Fruit fly (Drosophila melanogaster) whole organism, pupa: ENCODE measurements around the gene Tsp5D.
A peak's percentile ranks its signal among the peaks of the same experiment; 100 is the strongest.

Experiments used
- CG10348 ChIP-seq: fragments of 200-800 bp; sonication (Bioruptor generic); IDR thresholded peaks from 2 replicates; pipeline ENCODE4 v1.3.6; 2022; ENCODE audit warnings: missing biosample characterization, missing genetic modification characterization
- CG12605 ChIP-seq: fragments of 200-800 bp; sonication (Bioruptor generic); IDR thresholded peaks from 2 replicates; pipeline ENCODE4 v1.3.6; 2022; ENCODE audit warnings: missing biosample characterization, missing genetic modification characterization
- CG13204 ChIP-seq: fragments of 200-800 bp; sonication (Bioruptor generic); optimal IDR thresholded peaks from 2 replicates; lab custom pipeline; 2018; ENCODE audit warnings: missing biosample characterization, mild to moderate bottlenecking, missing genetic modification characterization, moderate library complexity
- CG14655 ChIP-seq: fragments of 200-800 bp; sonication (Bioruptor generic); optimal IDR thresholded peaks from 3 replicates; lab custom pipeline; 2017; ENCODE audit warnings: mild to moderate bottlenecking, missing biosample characterization, missing genetic modification reagents, missing genetic modification characterization
- CG15710 ChIP-seq: fragments of 200-800 bp; sonication (Bioruptor generic); optimal IDR thresholded peaks from 2 replicates; lab custom pipeline; 2018; ENCODE audit warnings: missing biosample characterization, mild to moderate bottlenecking, missing genetic modification characterization, moderate library complexity
- CG17806 ChIP-seq: fragments of 200-800 bp; sonication (Bioruptor generic); optimal IDR thresholded peaks from 2 replicates; lab custom pipeline; 2018; ENCODE audit warnings: missing biosample characterization, mild to moderate bottlenecking, missing genetic modification characterization, moderate library complexity
- CG32121 ChIP-seq: fragments of 200-800 bp; sonication (Bioruptor generic); IDR thresholded peaks from 2 replicates; pipeline ENCODE4 v1.3.6; 2022; ENCODE audit warnings: missing biosample characterization, missing genetic modification characterization
- CG34367 ChIP-seq: fragments of 200-800 bp; sonication (Bioruptor generic); optimal IDR thresholded peaks from 2 replicates; lab custom pipeline; 2018; ENCODE audit warnings: missing biosample characterization, mild to moderate bottlenecking, missing genetic modification characterization
- CG4496 ChIP-seq: fragments of 200-800 bp; sonication (Bioruptor generic); IDR thresholded peaks from 3 replicates; pipeline ENCODE4 v1.3.6; 2022; ENCODE audit warnings: missing biosample characterization, missing genetic modification characterization
- CG8159 ChIP-seq: fragments of 200-800 bp; sonication (Bioruptor generic); optimal IDR thresholded peaks from 3 replicates; lab custom pipeline; 2018; ENCODE audit warnings: missing biosample characterization, mild to moderate bottlenecking, missing genetic modification characterization, moderate library complexity
- CG8301 ChIP-seq: fragments of 200-800 bp; sonication (Bioruptor generic); optimal IDR thresholded peaks from 2 replicates; lab custom pipeline; 2018; ENCODE audit warnings: missing biosample characterization, mild to moderate bottlenecking, missing genetic modification characterization
- CG9948 ChIP-seq: fragments of 200-800 bp; sonication (Bioruptor generic); optimal IDR thresholded peaks from 2 replicates; lab custom pipeline; 2018; ENCODE audit warnings: missing biosample characterization, mild to moderate bottlenecking, missing genetic modification characterization, moderate library complexity
- D1 ChIP-seq: fragments of 200-800 bp; sonication (Bioruptor generic); optimal IDR thresholded peaks from 2 replicates; lab custom pipeline; 2018; ENCODE audit warnings: missing biosample characterization, mild to moderate bottlenecking, missing genetic modification characterization, moderate library complexity
- EcR ChIP-seq: fragments of 200-800 bp; sonication (Bioruptor generic); optimal IDR thresholded peaks from 3 replicates; lab custom pipeline; 2019; ENCODE audit warnings: missing biosample characterization, missing genetic modification characterization, mild to moderate bottlenecking, moderate library complexity, missing genetic modification reagents
- Ets98B ChIP-seq: fragments of 200-800 bp; sonication (Bioruptor generic); IDR thresholded peaks from 2 replicates; pipeline ENCODE4 v1.3.6; 2022; ENCODE audit warnings: missing biosample characterization, missing genetic modification characterization
- Pif1A ChIP-seq: fragments of 200-800 bp; sonication (Bioruptor generic); optimal IDR thresholded peaks from 3 replicates; lab custom pipeline; 2016; ENCODE audit warnings: missing biosample characterization, missing genetic modification characterization
- Pif1B ChIP-seq: fragments of 200-800 bp; sonication (Bioruptor generic); optimal IDR thresholded peaks from 3 replicates; lab custom pipeline; 2016; ENCODE audit warnings: missing biosample characterization, missing genetic modification characterization
- Snoo ChIP-seq: fragments of 200-800 bp; sonication (Bioruptor generic); optimal IDR thresholded peaks from 3 replicates; lab custom pipeline; 2017; ENCODE audit warnings: missing biosample characterization, mild to moderate bottlenecking, missing genetic modification characterization, inconsistent platforms
- fd96Ca ChIP-seq: fragments of 200-800 bp; sonication (Bioruptor generic); IDR thresholded peaks from 3 replicates; pipeline ENCODE4 v1.3.6; 2022; ENCODE audit warnings: missing biosample characterization, missing genetic modification characterization
- gl ChIP-seq: fragments of 200-800 bp; sonication (Bioruptor generic); optimal IDR thresholded peaks from 2 replicates; lab custom pipeline; 2018; ENCODE audit warnings: missing biosample characterization, mild to moderate bottlenecking, missing genetic modification characterization
- rn ChIP-seq: fragments of 200-800 bp; sonication (Bioruptor generic); IDR thresholded peaks from 2 replicates; pipeline ENCODE4 v1.3.6; 2022; ENCODE audit warnings: missing biosample characterization, missing genetic modification characterization

Tsp5D gene

dm6 chrX:6064508-6064907 lies 10.1 kb downstream of the Tsp5D start:
- TF ChIP-seq CG17806 (tag; lab: Kevin White, UChicago): no peak
- no peak for TF ChIP-seq Snoo
- no peak for TF ChIP-seq Ets98B
- TF ChIP-seq CG15710: no peak
- TF ChIP-seq fd96Ca (GFP tag; lab: Robert Waterston, UW): no peak
- TF ChIP-seq CG32121: no peak
- no peak for TF ChIP-seq CG4496 (GFP tag; lab: Robert Waterston, UW)
- no peak for TF ChIP-seq rn
- TF ChIP-seq, all 21 proteins: peak for 0

dm6 chrX:6062160-6062559 lies 12.5 kb downstream of the Tsp5D start:
- TF ChIP-seq CG8159: no peak
- no peak for TF ChIP-seq Pif1B
- TF ChIP-seq EcR (GFP tag; lab: Kevin White, UChicago): peak; percentile 35

dm6 chrX:6059135-6059824 lies 15.4 kb downstream of the Tsp5D start:
- peak; percentile 78; the same call in 1 of the 2 replicates for TF ChIP-seq CG32121
- TF ChIP-seq CG15710: peak; percentile 32
- peak; percentile 14 for TF ChIP-seq CG34367 (tag; lab: Kevin White, UChicago)
- peak; percentile 72 for TF ChIP-seq Ets98B
- TF ChIP-seq CG13204 (GFP tag; lab: Kevin White, UChicago): no peak
- peak; percentile 71 for TF ChIP-seq Pif1B
- TF ChIP-seq Pif1A (GFP tag; lab: Kevin White, UChicago): peak; percentile 78
- TF ChIP-seq rn: peak; percentile 77
- peak; percentile 20 for TF ChIP-seq CG9948 (tag; lab: Kevin White, UChicago)
- no peak for TF ChIP-seq CG10348 (GFP tag; lab: Robert Waterston, UW)
- TF ChIP-seq CG12605: 0 out of 2 replicates have a peak, but pooled peaks have one; percentile 15
- TF ChIP-seq D1: no peak
- TF ChIP-seq Snoo: peak; percentile 83
- peak; percentile 45 for TF ChIP-seq CG8159
- peak; percentile 84 for TF ChIP-seq CG4496 (GFP tag; lab: Robert Waterston, UW)
- TF ChIP-seq EcR (GFP tag; lab: Kevin White, UChicago): no peak
- TF ChIP-seq gl: no peak
- TF ChIP-seq CG17806 (tag; lab: Kevin White, UChicago): peak; percentile 31
- peak; percentile 76; the same call in 2 of the 3 replicates for TF ChIP-seq fd96Ca (GFP tag; lab: Robert Waterston, UW)
- peak; percentile 54 for TF ChIP-seq CG14655 (GFP tag; lab: Kevin White, UChicago)
- peak; percentile 64 for TF ChIP-seq CG8301 (tag; lab: Kevin White, UChicago)
- TF ChIP-seq, all 21 proteins: peak for 16

dm6 chrX:6054031-6054430 lies 20.6 kb downstream of the Tsp5D start:
- TF ChIP-seq CG8159: no peak
- TF ChIP-seq CG17806 (tag; lab: Kevin White, UChicago): no peak
- TF ChIP-seq CG14655 (GFP tag; lab: Kevin White, UChicago): peak; percentile 49
- no peak for TF ChIP-seq Snoo
- peak; percentile 34; the same call in 1 of the 3 replicates for TF ChIP-seq CG4496 (GFP tag; lab: Robert Waterston, UW)
- no peak for TF ChIP-seq CG9948 (tag; lab: Kevin White, UChicago)
- TF ChIP-seq Pif1A (GFP tag; lab: Kevin White, UChicago): peak; percentile 16
- TF ChIP-seq Ets98B: no peak
- TF ChIP-seq EcR (GFP tag; lab: Kevin White, UChicago): no peak
- TF ChIP-seq CG32121: no peak
- TF ChIP-seq CG8301 (tag; lab: Kevin White, UChicago): peak; percentile 10
- TF ChIP-seq gl: no peak

dm6 chrX:6052855-6053254 lies 21.8 kb downstream of the Tsp5D start:
- peak; percentile 68 for TF ChIP-seq CG14655 (GFP tag; lab: Kevin White, UChicago)
- TF ChIP-seq rn: no peak
- no peak for TF ChIP-seq CG4496 (GFP tag; lab: Robert Waterston, UW)
- TF ChIP-seq CG15710: no peak
- peak; percentile 43; the same call in 1 of the 3 replicates for TF ChIP-seq fd96Ca (GFP tag; lab: Robert Waterston, UW)
- TF ChIP-seq Ets98B: no peak
- TF ChIP-seq CG9948 (tag; lab: Kevin White, UChicago): peak; percentile 19
- TF ChIP-seq CG17806 (tag; lab: Kevin White, UChicago): peak; percentile 0
- 0 out of 2 replicates have a peak, but pooled peaks have one; percentile 18 for TF ChIP-seq CG32121
- peak; percentile 60 for TF ChIP-seq CG8301 (tag; lab: Kevin White, UChicago)
- peak; percentile 3 for TF ChIP-seq CG8159
- no peak for TF ChIP-seq gl
- TF ChIP-seq, all 21 proteins: peak for 7

dm6 chrX:6050935-6051656 lies 23.6 kb downstream of the Tsp5D start:
- no peak for TF ChIP-seq rn
- TF ChIP-seq gl: no peak
- peak; percentile 20 for TF ChIP-seq CG13204 (GFP tag; lab: Kevin White, UChicago)
- no peak for TF ChIP-seq CG12605
- TF ChIP-seq CG10348 (GFP tag; lab: Robert Waterston, UW): no peak
- peak; percentile 42; the same call in 1 of the 3 replicates for TF ChIP-seq CG4496 (GFP tag; lab: Robert Waterston, UW)
- peak; percentile 11 for TF ChIP-seq CG9948 (tag; lab: Kevin White, UChicago)
- TF ChIP-seq CG17806 (tag; lab: Kevin White, UChicago): peak; percentile 7
- TF ChIP-seq CG8301 (tag; lab: Kevin White, UChicago): peak; percentile 9
- TF ChIP-seq CG15710: no peak
- peak; percentile 53 for TF ChIP-seq CG14655 (GFP tag; lab: Kevin White, UChicago)
- TF ChIP-seq EcR (GFP tag; lab: Kevin White, UChicago): no peak
- peak; percentile 21 for TF ChIP-seq D1
- no peak for TF ChIP-seq Snoo
- TF ChIP-seq Ets98B: 0 out of 2 replicates have a peak, but pooled peaks have one; percentile 8
- no peak for TF ChIP-seq Pif1B
- TF ChIP-seq CG8159: no peak
